Fruit fly (Drosophila melanogaster) whole organism, embryonic: Measurements from ENCODE around the gene T48.

Experiments
- Abd-B ChIP-seq: fragments of 200-800 bp; sonication (Bioruptor generic); optimal IDR thresholded peaks from 2 replicates; lab custom pipeline; 2018; ENCODE audit warnings: missing biosample characterization, mild to moderate bottlenecking, missing genetic modification characterization, moderate library complexity
- CG10565 ChIP-seq: fragments of 200-800 bp; sonication (Bioruptor generic); optimal IDR thresholded peaks from 3 replicates; lab custom pipeline; 2016; ENCODE audit warnings: missing biosample characterization, mild to moderate bottlenecking, missing genetic modification characterization
- CG11695 ChIP-seq: fragments of 200-800 bp; sonication (Bioruptor generic); IDR thresholded peaks from 3 replicates; pipeline ENCODE4 v1.3.6; 2022; ENCODE audit warnings: missing biosample characterization, missing genetic modification characterization
- CG12071 ChIP-seq: fragments of 200-800 bp; sonication (Bioruptor generic); optimal IDR thresholded peaks from 3 replicates; lab custom pipeline; 2018; ENCODE audit warnings: missing biosample characterization, mild to moderate bottlenecking, missing genetic modification characterization
- CG13123 ChIP-seq: fragments of 200-800 bp; sonication (Bioruptor generic); optimal IDR thresholded peaks from 2 replicates; lab custom pipeline; 2016; ENCODE audit warnings: missing biosample characterization, missing genetic modification characterization
- CG15601 ChIP-seq: fragments of 200-800 bp; sonication (Bioruptor generic); optimal IDR thresholded peaks from 3 replicates; lab custom pipeline; 2019; ENCODE audit warnings: missing biosample characterization, mild to moderate bottlenecking, missing genetic modification characterization, moderate library complexity
- CG16813 ChIP-seq: fragments of 200-800 bp; sonication (Bioruptor generic); IDR thresholded peaks from 3 replicates; pipeline ENCODE4 v1.3.6; 2022; ENCODE audit warnings: missing biosample characterization, missing genetic modification characterization; ENCODE audit not compliant: partially characterized antibody
- CG18262 ChIP-seq: fragments of 200-800 bp; optimal IDR thresholded peaks from 3 replicates; lab custom pipeline; 2019; ENCODE audit warnings: missing biosample characterization, mild to moderate bottlenecking, missing genetic modification characterization, moderate library complexity
- CG1832 ChIP-seq: fragments of 200-800 bp; sonication (Bioruptor generic); optimal IDR thresholded peaks from 2 replicates; lab custom pipeline; 2017; ENCODE audit warnings: missing biosample characterization, mild to moderate bottlenecking, missing genetic modification characterization, inconsistent platforms
- CG2678 ChIP-seq: fragments of 200-800 bp; sonication (Bioruptor generic); optimal IDR thresholded peaks from 3 replicates; lab custom pipeline; 2019; ENCODE audit warnings: missing biosample characterization, mild to moderate bottlenecking, missing genetic modification characterization, moderate library complexity
- CG2889 ChIP-seq: fragments of 200-800 bp; sonication (Bioruptor generic); IDR thresholded peaks from 3 replicates; pipeline ENCODE4 v1.3.6; 2022; ENCODE audit warnings: missing biosample characterization, missing genetic modification characterization
- CG3065 ChIP-seq: fragments of 200-800 bp; sonication (Bioruptor generic); optimal IDR thresholded peaks from 2 replicates; lab custom pipeline; 2016; ENCODE audit warnings: missing biosample characterization, missing genetic modification characterization
- CG3163 ChIP-seq: fragments of 200-800 bp; sonication (Bioruptor generic); optimal IDR thresholded peaks from 3 replicates; lab custom pipeline; 2016; ENCODE audit warnings: missing biosample characterization, missing genetic modification characterization
- CG34224 ChIP-seq: fragments of 200-800 bp; sonication (Bioruptor generic); IDR thresholded peaks from 3 replicates; pipeline ENCODE4 v1.3.6; 2022; ENCODE audit warnings: missing biosample characterization, missing genetic modification characterization; ENCODE audit not compliant: partially characterized antibody
- CG3847 ChIP-seq: fragments of 200-800 bp; sonication (Bioruptor generic); IDR thresholded peaks from 2 replicates; pipeline ENCODE4 v1.3.6; 2022; ENCODE audit warnings: missing biosample characterization, missing genetic modification characterization
- CG43689 ChIP-seq: fragments of 200-800 bp; sonication (Bioruptor generic); IDR thresholded peaks from 2 replicates; pipeline ENCODE4 v1.3.6; 2022; ENCODE audit warnings: missing biosample characterization, missing genetic modification characterization
- CG5180 ChIP-seq: fragments of 200-800 bp; sonication (Bioruptor generic); optimal IDR thresholded peaks from 3 replicates; lab custom pipeline; 2017; ENCODE audit warnings: missing biosample characterization, missing genetic modification characterization, mild to moderate bottlenecking, moderate library complexity, missing genetic modification reagents
- CG6765 ChIP-seq: fragments of 200-800 bp; sonication (Bioruptor generic); optimal IDR thresholded peaks from 3 replicates; lab custom pipeline; 2017; ENCODE audit warnings: missing biosample characterization, mild to moderate bottlenecking, missing genetic modification characterization
- CG6791 ChIP-seq: fragments of 200-800 bp; sonication (Bioruptor generic); IDR thresholded peaks from 3 replicates; pipeline ENCODE4 v1.3.6; 2022; ENCODE audit warnings: missing biosample characterization, missing genetic modification characterization; ENCODE audit not compliant: partially characterized antibody
- CG9727 ChIP-seq: fragments of 200-800 bp; sonication (Bioruptor generic); optimal IDR thresholded peaks from 3 replicates; lab custom pipeline; 2017; ENCODE audit warnings: missing biosample characterization, mild to moderate bottlenecking, missing genetic modification characterization
- CG9817 ChIP-seq: fragments of 200-800 bp; sonication (Bioruptor generic); optimal IDR thresholded peaks from 2 replicates; lab custom pipeline; 2018; ENCODE audit warnings: missing biosample characterization, mild to moderate bottlenecking, missing genetic modification characterization, moderate library complexity
- CG9932 ChIP-seq: fragments of 200-800 bp; sonication (Bioruptor generic); IDR thresholded peaks from 2 replicates; pipeline ENCODE4 v1.3.6; 2022; ENCODE audit warnings: missing biosample characterization, missing genetic modification characterization
- Chrac-16 ChIP-seq: fragments of 200-800 bp; sonication (Bioruptor generic); optimal IDR thresholded peaks from 3 replicates; lab custom pipeline; 2016; ENCODE audit warnings: missing biosample characterization, missing genetic modification characterization
- CoRest ChIP-seq: fragments of 200-800 bp; sonication (Bioruptor generic); optimal IDR thresholded peaks from 3 replicates; lab custom pipeline; 2018; ENCODE audit warnings: missing biosample characterization, mild to moderate bottlenecking, missing genetic modification characterization, moderate library complexity
- Dip2 ChIP-seq: fragments of 200-800 bp; sonication (Bioruptor generic); IDR thresholded peaks from 2 replicates; pipeline ENCODE4 v1.3.6; 2022; ENCODE audit warnings: missing biosample characterization, missing genetic modification characterization
- Hr3 ChIP-seq: fragments of 200-800 bp; sonication (Bioruptor generic); optimal IDR thresholded peaks from 3 replicates; lab custom pipeline; 2016; ENCODE audit warnings: missing biosample characterization, missing genetic modification characterization
- Hr78 ChIP-seq, 2 experiments: fragments of 200-800 bp in 1 of 2; fragments of >200 bp in 1 of 2; sonication (Bioruptor generic) in 1 of 2; optimal IDR thresholded peaks; 2 replicates each; lab custom pipeline; 2017 to 2019; ENCODE audit warnings: missing biosample characterization in 2 of 2, missing genetic modification characterization in 2 of 2, mild to moderate bottlenecking in 1 of 2, moderate library complexity in 1 of 2
- Lpt ChIP-seq: fragments of >200 bp; optimal IDR thresholded peaks from 2 replicates; lab custom pipeline; 2018; ENCODE audit warnings: missing biosample characterization, missing genetic modification characterization
- Myb ChIP-seq: fragments of 200-800 bp; sonication (Bioruptor generic); optimal IDR thresholded peaks from 2 replicates; lab custom pipeline; 2016; ENCODE audit warnings: missing biosample characterization, missing genetic modification characterization
- Pdp1 ChIP-seq, 2 experiments: fragments of 200-800 bp; sonication (Bioruptor generic); optimal IDR thresholded peaks; 3 replicates each; lab custom pipeline; 2016; ENCODE audit warnings: missing biosample characterization in 2 of 2, missing genetic modification characterization in 2 of 2, mild to moderate bottlenecking in 1 of 2, moderate library complexity in 1 of 2
- Poxn ChIP-seq: fragments of 200-800 bp; sonication (Bioruptor generic); IDR thresholded peaks from 2 replicates; pipeline ENCODE4 v1.3.6; 2022; ENCODE audit warnings: missing biosample characterization, missing genetic modification characterization
- Xrp1 ChIP-seq: fragments of 200-800 bp; sonication (Bioruptor generic); IDR thresholded peaks from 2 replicates; pipeline ENCODE4 v1.3.6; 2022; ENCODE audit warnings: missing biosample characterization, missing genetic modification characterization
- al ChIP-seq: fragments of 200-800 bp; sonication (Bioruptor generic); IDR thresholded peaks from 2 replicates; pipeline ENCODE4 v1.3.6; 2022; ENCODE audit warnings: missing biosample characterization, missing genetic modification characterization
- ara ChIP-seq: fragments of 200-800 bp; sonication (Bioruptor generic); IDR thresholded peaks from 2 replicates; pipeline ENCODE4 v1.3.6; 2022; ENCODE audit warnings: missing biosample characterization, missing genetic modification characterization
- bigmax ChIP-seq: fragments of 200-800 bp; sonication (Bioruptor generic); optimal IDR thresholded peaks from 2 replicates; lab custom pipeline; 2018; ENCODE audit warnings: missing biosample characterization, mild to moderate bottlenecking, missing genetic modification characterization
- cas ChIP-seq: fragments of 200-800 bp; sonication (Bioruptor generic); IDR thresholded peaks from 2 replicates; pipeline ENCODE4 v1.3.6; 2022; ENCODE audit warnings: missing biosample characterization, missing genetic modification characterization
- disco-r ChIP-seq: fragments of 200-800 bp; sonication (Bioruptor generic); optimal IDR thresholded peaks from 2 replicates; lab custom pipeline; 2016; ENCODE audit warnings: missing biosample characterization, missing genetic modification characterization
- dm ChIP-seq: fragments of 200-800 bp; sonication (Bioruptor generic); optimal IDR thresholded peaks from 3 replicates; lab custom pipeline; 2016; ENCODE audit warnings: missing biosample characterization, missing genetic modification characterization
- eyg ChIP-seq: fragments of 200-800 bp; sonication (Bioruptor generic); optimal IDR thresholded peaks from 3 replicates; lab custom pipeline; 2016; ENCODE audit warnings: missing biosample characterization, missing genetic modification characterization
- fd96Cb ChIP-seq: fragments of 200-800 bp; sonication (Bioruptor generic); optimal IDR thresholded peaks from 2 replicates; lab custom pipeline; 2018; ENCODE audit warnings: missing biosample characterization, mild to moderate bottlenecking, missing genetic modification characterization, moderate library complexity
- ham ChIP-seq: fragments of 200-800 bp; sonication (Bioruptor generic); IDR thresholded peaks from 2 replicates; pipeline ENCODE4 v1.3.6; 2022; ENCODE audit warnings: missing biosample characterization, missing genetic modification characterization
- ind ChIP-seq: fragments of 200-800 bp; sonication (Bioruptor generic); optimal IDR thresholded peaks from 3 replicates; lab custom pipeline; 2016; ENCODE audit warnings: missing biosample characterization, missing genetic modification characterization
- kay ChIP-seq: fragments of 200-800 bp; sonication (Bioruptor generic); optimal IDR thresholded peaks from 2 replicates; lab custom pipeline; 2016; ENCODE audit warnings: missing biosample characterization, missing genetic modification characterization
- lab ChIP-seq: fragments of 200-800 bp; sonication (Bioruptor generic); optimal IDR thresholded peaks from 3 replicates; lab custom pipeline; 2017; ENCODE audit warnings: missing biosample characterization, missing genetic modification characterization, mild to moderate bottlenecking, moderate library complexity, missing genetic modification reagents
- lbe ChIP-seq: fragments of 200-800 bp; sonication (Bioruptor generic); optimal IDR thresholded peaks from 2 replicates; lab custom pipeline; 2016; ENCODE audit warnings: missing biosample characterization, mild to moderate bottlenecking, missing genetic modification characterization
- org-1 ChIP-seq: fragments of 200-800 bp; sonication (Bioruptor generic); optimal IDR thresholded peaks from 2 replicates; lab custom pipeline; 2017; ENCODE audit warnings: missing biosample characterization, missing genetic modification characterization
- peb ChIP-seq: fragments of 200-800 bp; sonication (Bioruptor generic); IDR thresholded peaks from 2 replicates; pipeline ENCODE4 v1.3.6; 2022; ENCODE audit warnings: missing biosample characterization, missing genetic modification characterization
- pfk ChIP-seq: fragments of 200-800 bp; sonication (Bioruptor generic); optimal IDR thresholded peaks from 2 replicates; lab custom pipeline; 2018; ENCODE audit warnings: missing biosample characterization, mild to moderate bottlenecking, missing genetic modification characterization, moderate library complexity
- pita ChIP-seq: fragments of 200-800 bp; sonication (Bioruptor generic); optimal IDR thresholded peaks from 2 replicates; lab custom pipeline; 2017; ENCODE audit warnings: missing biosample characterization, mild to moderate bottlenecking, missing genetic modification characterization
- seq ChIP-seq: fragments of 200-800 bp; sonication (Bioruptor generic); IDR thresholded peaks from 2 replicates; pipeline ENCODE4 v1.3.6; 2022; ENCODE audit warnings: missing biosample characterization, missing genetic modification characterization
- ttk ChIP-seq: fragments of 200-800 bp; sonication (Bioruptor generic); IDR thresholded peaks from 2 replicates; pipeline ENCODE4 v2.1.2; 2022; ENCODE audit warnings: missing biosample characterization, missing genetic modification characterization
- tup ChIP-seq: fragments of 200-800 bp; sonication (Bioruptor generic); optimal IDR thresholded peaks from 2 replicates; lab custom pipeline; 2016; ENCODE audit warnings: missing biosample characterization, mild to moderate bottlenecking, missing genetic modification characterization, moderate library complexity

Gene T48

dm6 chr3R:26937423-26937822 is 55.9 kb downstream of the T48 start (continued):
- TF ChIP-seq CG12071 (GFP tag; lab: Kevin White, UChicago) (no peak), CG2678 (tag; lab: Kevin White, UChicago) (peak; percentile 68), CG1832 (GFP tag; lab: Kevin White, UChicago) (no peak), CG9932 (GFP tag; lab: Robert Waterston, UW) (no peak), org-1 (GFP tag; lab: Kevin White, UChicago) (no peak), cas (GFP tag; lab: Robert Waterston, UW) (no peak), Hr3 (GFP tag; lab: Kevin White, UChicago) (peak; percentile 31), CG16813 (no peak), CG2889 (GFP tag; lab: Robert Waterston, UW) (no peak), dm (no peak), kay (GFP tag; lab: Kevin White, UChicago) (no peak), tup (no peak), Xrp1 (GFP tag; lab: Robert Waterston, UW) (no peak), CG13123 (GFP tag; lab: Kevin White, UChicago) (no peak), lbe (no peak), CG10565 (GFP tag; lab: Kevin White, UChicago) (no peak), Poxn (GFP tag; lab: Robert Waterston, UW) (no peak), fd96Cb (tag; lab: Kevin White, UChicago) (peak; percentile 55), Hr78 (GFP tag; optimal IDR thresholded peaks at IDR 0.05; lab: Kevin White, UChicago) (peak in 1 of 2 experiments; percentile 10), Myb (peak; percentile 11), ttk (no peak), pfk (GFP tag; lab: Kevin White, UChicago) (no peak), CG9727 (GFP tag; lab: Kevin White, UChicago) (peak; percentile 44), al (GFP tag; lab: Robert Waterston, UW) (no peak), bigmax (no peak), ham (GFP tag; lab: Robert Waterston, UW) (no peak), seq (GFP tag; lab: Robert Waterston, UW) (no peak), CG3847 (GFP tag; lab: Robert Waterston, UW) (no peak), CG9817 (tag; lab: Kevin White, UChicago) (no peak), eyg (no peak), CG5180 (GFP tag; lab: Kevin White, UChicago) (peak; percentile 68), ind (GFP tag; lab: Kevin White, UChicago) (peak; percentile 60), CG6765 (peak; percentile 3), disco-r (no peak), Chrac-16 (GFP tag; lab: Kevin White, UChicago) (peak; percentile 12), CG18262 (peak; percentile 52), CoRest (tag; lab: Kevin White, UChicago) (peak; percentile 70), peb (GFP tag; lab: Robert Waterston, UW) (no peak), pita (GFP tag; lab: Kevin White, UChicago) (no peak), Abd-B (no peak), CG3163 (GFP tag; lab: Kevin White, UChicago) (no peak), Lpt (GFP tag; lab: Kevin White, UChicago) (no peak), CG3065 (no peak), CG43689 (GFP tag; lab: Robert Waterston, UW) (no peak), lab (GFP tag; lab: Kevin White, UChicago) (peak; percentile 66), Dip2 (GFP tag; lab: Robert Waterston, UW) (no peak), CG11695 (0 out of 3 replicates have a peak, but pooled peaks have one; percentile 10), CG15601 (tag; lab: Kevin White, UChicago) (peak; percentile 16), Pdp1 (GFP tag; optimal IDR thresholded peaks at IDR 0.05; lab: Kevin White, UChicago) (no peak), ara (GFP tag; lab: Robert Waterston, UW) (no peak), CG34224 (GFP tag; lab: Robert Waterston, UW) (no peak), CG6791 (GFP tag; lab: Robert Waterston, UW) (no peak)
